Worm (Caenorhabditis elegans) whole organism, L2 larva: ENCODE data around the gene clh-5.

Experiments
- C34F6.9 ChIP-seq: fragments of 150-350 bp; optimal IDR thresholded peaks from 2 replicates; lab custom pipeline; 2014; ENCODE audit warnings: missing biosample characterization, missing genetic modification characterization
- F13H6.1 ChIP-seq: sonication (generic microtip); optimal IDR thresholded peaks from 2 replicates; lab custom pipeline; 2016; ENCODE audit warnings: missing genetic modification characterization, missing compliant biosample characterization
- R02D3.7 ChIP-seq: fragments of 150-350 bp; optimal IDR thresholded peaks from 2 replicates; lab custom pipeline; 2014; ENCODE audit warnings: missing biosample characterization, missing genetic modification characterization
- ZK546.5 ChIP-seq: sonication (generic microtip); optimal IDR thresholded peaks from 2 replicates; lab custom pipeline; 2017; ENCODE audit warnings: missing biosample characterization, missing genetic modification characterization
- ama-1 ChIP-seq: fragments of 150-350 bp; optimal IDR thresholded peaks from 2 replicates; lab custom pipeline; 2018; ENCODE audit warnings: inconsistent platforms
- blmp-1 ChIP-seq: sonication (generic microtip); optimal IDR thresholded peaks from 2 replicates; lab custom pipeline; 2017; ENCODE audit warnings: missing genetic modification characterization, mild to moderate bottlenecking, missing compliant biosample characterization, antibody characterized with exemption, moderate library complexity; ENCODE audit not compliant: insufficient read depth
- ceh-16 ChIP-seq: fragments of 150-350 bp; optimal IDR thresholded peaks from 2 replicates; lab custom pipeline; 2014; ENCODE audit warnings: missing biosample characterization, missing genetic modification characterization
- ceh-82 ChIP-seq: fragments of 150-350 bp; optimal IDR thresholded peaks from 2 replicates; lab custom pipeline; 2014; ENCODE audit warnings: missing biosample characterization, missing genetic modification characterization
- egl-27 ChIP-seq: sonication (generic microtip); optimal IDR thresholded peaks from 3 replicates; lab custom pipeline; 2017; ENCODE audit warnings: missing biosample characterization, missing genetic modification reagents, missing genetic modification characterization
- elt-1 ChIP-seq: fragments of 150-350 bp; optimal IDR thresholded peaks from 2 replicates; lab custom pipeline; 2014; ENCODE audit warnings: missing biosample characterization, missing genetic modification characterization
- fos-1 ChIP-seq: fragments of 150-350 bp; optimal IDR thresholded peaks from 2 replicates; lab custom pipeline; 2014; ENCODE audit warnings: missing biosample characterization, missing genetic modification characterization
- gmeb-1 ChIP-seq: fragments of 150-350 bp; optimal IDR thresholded peaks from 2 replicates; lab custom pipeline; 2014; ENCODE audit warnings: missing biosample characterization, missing genetic modification characterization
- lin-11 ChIP-seq: fragments of 150-350 bp; sonication (generic microtip); optimal IDR thresholded peaks from 2 replicates; lab custom pipeline; 2014; ENCODE audit warnings: missing biosample characterization, missing genetic modification characterization, inconsistent platforms, mixed read lengths
- lin-13 ChIP-seq: fragments of 150-350 bp; optimal IDR thresholded peaks from 2 replicates; lab custom pipeline; 2014; ENCODE audit warnings: missing biosample characterization, missing genetic modification reagents, missing genetic modification characterization
- lsy-2 ChIP-seq, 2 experiments: fragments of 150-350 bp in 1 of 2; sonication (generic microtip) in 1 of 2; optimal IDR thresholded peaks; 2 replicates each; lab custom pipeline; 2014 to 2017; ENCODE audit warnings: missing biosample characterization in 2 of 2, missing genetic modification characterization in 2 of 2
- mab-5 ChIP-seq: fragments of 150-350 bp; optimal IDR thresholded peaks from 2 replicates; lab custom pipeline; 2014; ENCODE audit warnings: missing biosample characterization, missing genetic modification characterization
- mbf-1 ChIP-seq: sonication (generic microtip); optimal IDR thresholded peaks from 2 replicates; lab custom pipeline; 2017; ENCODE audit warnings: missing biosample characterization, missing genetic modification characterization
- mdl-1 ChIP-seq, 2 experiments: fragments of 150-350 bp in 1 of 2; sonication (generic microtip) in 1 of 2; optimal IDR thresholded peaks; 2 replicates each; lab custom pipeline; 2017; ENCODE audit warnings: missing biosample characterization in 2 of 2, missing genetic modification characterization in 2 of 2
- nhr-11 ChIP-seq: fragments of 150-350 bp; optimal IDR thresholded peaks from 2 replicates; lab custom pipeline; 2014; ENCODE audit warnings: missing biosample characterization, missing genetic modification characterization
- nhr-12 ChIP-seq: fragments of 150-350 bp; optimal IDR thresholded peaks from 2 replicates; lab custom pipeline; 2014; ENCODE audit warnings: missing biosample characterization, missing genetic modification characterization
- nhr-129 ChIP-seq: fragments of 150-350 bp; optimal IDR thresholded peaks from 2 replicates; lab custom pipeline; 2014; ENCODE audit warnings: missing biosample characterization, missing genetic modification characterization
- nhr-21 ChIP-seq: fragments of 150-350 bp; optimal IDR thresholded peaks from 2 replicates; lab custom pipeline; 2014; ENCODE audit warnings: missing biosample characterization, missing genetic modification characterization
- nhr-23 ChIP-seq: fragments of 150-350 bp; optimal IDR thresholded peaks from 2 replicates; lab custom pipeline; 2014; ENCODE audit warnings: missing biosample characterization, missing genetic modification reagents, missing genetic modification characterization
- nhr-237 ChIP-seq: fragments of 150-350 bp; optimal IDR thresholded peaks from 2 replicates; lab custom pipeline; 2014; ENCODE audit warnings: missing biosample characterization, missing genetic modification characterization
- nhr-77 ChIP-seq: fragments of 150-350 bp; optimal IDR thresholded peaks from 2 replicates; lab custom pipeline; 2014; ENCODE audit warnings: missing biosample characterization, missing genetic modification characterization
- sem-4 ChIP-seq: fragments of 150-350 bp; optimal IDR thresholded peaks from 2 replicates; lab custom pipeline; 2014; ENCODE audit warnings: missing biosample characterization, missing genetic modification reagents, missing genetic modification characterization
- skn-1 ChIP-seq: sonication (generic microtip); optimal IDR thresholded peaks from 2 replicates; lab custom pipeline; 2017; ENCODE audit warnings: missing biosample characterization, missing genetic modification characterization
- sma-3 ChIP-seq: sonication (generic microtip); optimal IDR thresholded peaks from 2 replicates; lab custom pipeline; 2016; ENCODE audit warnings: missing genetic modification reagents, missing genetic modification characterization, missing compliant biosample characterization
- sma-9 ChIP-seq, 2 experiments: fragments of 150-350 bp in 1 of 2; sonication (generic microtip) in 1 of 2; optimal IDR thresholded peaks; 2 replicates each; lab custom pipeline; 2014 to 2016; ENCODE audit warnings: missing genetic modification characterization in 2 of 2, mild to moderate bottlenecking in 1 of 2, missing biosample characterization in 1 of 2, missing compliant biosample characterization in 1 of 2, missing genetic modification reagents in 1 of 2, moderate library complexity in 1 of 2
- snpc-4 ChIP-seq: fragments of 150-350 bp; optimal IDR thresholded peaks from 2 replicates; lab custom pipeline; 2014; ENCODE audit warnings: missing biosample characterization, missing genetic modification characterization
- unc-39 ChIP-seq: fragments of 150-350 bp; optimal IDR thresholded peaks from 2 replicates; lab custom pipeline; 2014; ENCODE audit warnings: missing biosample characterization, missing genetic modification characterization
- unc-55 ChIP-seq: fragments of 150-350 bp; sonication (generic microtip); optimal IDR thresholded peaks from 3 replicates; lab custom pipeline; 2014; ENCODE audit warnings: missing biosample characterization, missing genetic modification reagents, missing genetic modification characterization
- zag-1 ChIP-seq: fragments of 150-350 bp; optimal IDR thresholded peaks from 2 replicates; lab custom pipeline; 2014; ENCODE audit warnings: missing biosample characterization, missing genetic modification characterization
- ztf-1 ChIP-seq: fragments of 200-800 bp; sonication (Bioruptor generic); conservative IDR thresholded peaks from 2 replicates; pipeline ENCODE4 v1.3.6; 2022; ENCODE audit warnings: missing genetic modification characterization, missing compliant biosample characterization
- ztf-4 ChIP-seq: fragments of 150-350 bp; optimal IDR thresholded peaks from 2 replicates; lab custom pipeline; 2014; ENCODE audit warnings: missing biosample characterization, missing genetic modification characterization

The clh-5 gene

DNA sequence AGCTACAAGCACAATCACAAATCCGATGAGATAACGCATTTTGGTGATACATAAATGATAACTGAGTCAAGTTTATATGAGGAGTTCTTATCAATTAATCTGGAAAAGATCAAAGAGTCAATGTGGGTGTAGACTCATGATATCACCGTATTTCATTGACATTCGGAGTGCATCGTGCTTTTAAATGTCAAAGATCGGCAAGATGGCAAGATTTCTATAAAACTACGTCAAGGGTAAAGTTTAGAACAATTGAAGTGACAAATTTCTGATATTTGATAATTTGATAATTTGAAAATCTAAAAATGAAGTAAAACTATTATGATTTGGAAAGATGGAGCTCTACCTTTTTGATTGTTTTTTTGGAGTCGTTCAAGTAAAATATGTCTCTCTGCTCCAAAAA, 15.3 kb downstream of the clh-5 start, which contains the start of gene sysm-1:
sysm-1 (minus strand) TSS at position 101 of the 400 bp plus-strand sequence.
- no peak for TF ChIP-seq gmeb-1 (tag; lab: Kevin White, UChicago)
- no peak for TF ChIP-seq sma-3 (GFP tag; lab: Kevin White, UChicago)
- no peak for TF ChIP-seq R02D3.7 (tag; lab: Kevin White, UChicago)
- TF ChIP-seq unc-39 (tag; lab: Kevin White, UChicago): no peak
- TF ChIP-seq snpc-4 (tag; lab: Kevin White, UChicago): no peak
- TF ChIP-seq ztf-1 (GFP tag; lab: Robert Waterston, UW): no peak
- TF ChIP-seq unc-55 (GFP tag; lab: Kevin White, UChicago): no peak
- no peak for TF ChIP-seq fos-1 (tag; lab: Kevin White, UChicago)
- TF ChIP-seq nhr-23 (tag; lab: Kevin White, UChicago): no peak

DNA sequence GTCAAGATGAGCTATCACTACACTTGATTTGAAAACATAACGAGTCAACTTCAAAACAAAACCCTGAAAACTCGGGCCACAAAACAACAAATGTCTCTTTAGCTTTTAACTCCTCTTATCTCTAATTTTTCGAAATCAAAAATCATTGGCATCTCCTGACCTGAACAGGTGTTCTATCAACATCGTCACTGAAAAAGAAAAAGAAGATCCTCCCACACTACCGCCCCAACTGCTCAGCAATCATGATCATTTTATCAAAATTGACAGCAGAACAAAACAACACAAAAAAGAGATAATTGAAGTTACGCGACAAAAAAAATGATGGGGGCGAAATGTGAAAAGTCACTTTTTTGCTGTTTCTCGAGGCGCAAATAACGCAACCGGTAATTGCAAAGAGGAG, 20.1 kb downstream of the clh-5 start:
- TF ChIP-seq ceh-82: no peak
- TF ChIP-seq F13H6.1 (tag; lab: Kevin White, UChicago): peak; percentile 53
- TF ChIP-seq nhr-129: peak; percentile 15
- peak; percentile 42 for TF ChIP-seq C34F6.9 (tag; lab: Kevin White, UChicago)
- TF ChIP-seq, all 48 proteins: peak for 3

DNA sequence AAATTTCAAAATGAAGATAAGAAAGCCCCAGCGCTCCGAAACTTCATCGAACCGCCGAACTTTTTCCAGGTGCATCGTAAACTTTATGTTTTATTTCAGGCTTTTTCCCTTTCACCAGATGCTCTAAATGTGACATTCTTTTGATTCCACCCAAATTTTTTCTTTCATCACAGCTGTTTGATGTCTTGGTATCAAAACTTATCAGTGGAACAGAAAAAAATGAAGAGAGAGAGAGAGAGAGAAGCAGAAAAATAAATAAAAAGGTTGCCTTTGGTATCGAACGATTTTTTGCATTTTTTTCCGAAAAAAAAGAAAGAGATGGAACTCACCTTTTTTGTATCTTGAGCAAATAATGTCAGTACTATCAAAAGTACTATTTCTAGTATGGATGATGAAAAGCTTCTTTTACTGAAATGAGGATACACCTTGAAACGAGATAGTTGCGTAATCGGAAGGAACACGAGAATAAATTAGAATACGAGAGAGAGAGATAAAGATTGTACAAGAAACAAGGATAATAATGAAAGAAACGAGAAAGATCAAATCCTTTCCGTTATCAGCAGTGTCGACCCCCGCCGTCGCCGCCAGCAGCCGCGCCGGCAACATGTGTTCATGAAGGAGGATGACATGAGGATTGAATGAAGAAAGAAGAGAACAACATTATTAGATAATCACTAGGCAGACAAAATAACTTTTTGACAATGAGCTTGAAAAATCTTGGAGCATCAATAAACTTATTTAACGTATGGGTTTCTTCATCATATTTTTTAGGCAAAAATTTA, 22.1 kb downstream of the clh-5 start:
- TF ChIP-seq snpc-4 (tag; lab: Kevin White, UChicago) (no peak), nhr-237 (tag; lab: Kevin White, UChicago) (no peak), F13H6.1 (tag; lab: Kevin White, UChicago) (peak; percentile 3), lin-13 (GFP tag; lab: Kevin White, UChicago) (no peak), mdl-1 (tag; optimal IDR thresholded peaks at IDR 0.05; lab: Kevin White, UChicago) (no peak), mbf-1 (tag; lab: Kevin White, UChicago) (no peak), zag-1 (no peak), fos-1 (tag; lab: Kevin White, UChicago) (peak; percentile 37), sma-3 (GFP tag; lab: Kevin White, UChicago) (no peak), lsy-2 (tag; optimal IDR thresholded peaks at IDR 0.05; lab: Kevin White, UChicago) (peak in 1 of 2 experiments; percentile 5), mab-5 (tag; lab: Kevin White, UChicago) (no peak), ceh-16 (tag; lab: Kevin White, UChicago) (no peak), sma-9 (GFP tag; optimal IDR thresholded peaks at IDR 0.05; lab: Kevin White, UChicago) (peak; percentile 70), sma-9 (tag; optimal IDR thresholded peaks at IDR 0.05; lab: Kevin White, UChicago) (no peak), nhr-129 (no peak), ceh-82 (no peak), ZK546.5 (tag; lab: Kevin White, UChicago) (no peak), C34F6.9 (tag; lab: Kevin White, UChicago) (no peak), egl-27 (tag; lab: Kevin White, UChicago) (no peak), sem-4 (tag; lab: Kevin White, UChicago) (no peak)

DNA sequence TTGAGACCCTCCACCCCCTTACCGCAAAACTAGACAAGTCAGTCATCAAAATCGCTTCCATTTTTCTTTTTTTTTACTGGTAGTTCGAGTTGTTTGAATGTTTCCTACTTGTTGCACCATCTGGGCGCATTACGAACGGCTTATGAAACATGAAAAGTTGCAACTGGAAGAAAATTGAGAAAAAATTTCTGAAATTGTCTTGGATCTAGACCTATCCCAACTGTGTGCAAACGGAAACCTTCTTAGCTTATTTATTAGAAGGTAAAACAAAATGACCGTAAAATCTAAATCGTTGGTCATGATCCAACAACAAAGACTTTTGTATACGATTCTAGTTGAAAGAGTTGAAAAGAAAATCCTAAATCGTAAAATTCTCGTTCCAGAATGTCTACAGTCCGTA, 23.9 kb downstream of the clh-5 start:
- TF ChIP-seq lin-11 (no peak), ztf-4 (tag; lab: Kevin White, UChicago) (no peak), nhr-21 (no peak), snpc-4 (tag; lab: Kevin White, UChicago) (no peak), R02D3.7 (tag; lab: Kevin White, UChicago) (no peak), nhr-12 (tag; lab: Kevin White, UChicago) (no peak), skn-1 (tag; lab: Kevin White, UChicago) (no peak), ceh-16 (tag; lab: Kevin White, UChicago) (no peak), nhr-237 (tag; lab: Kevin White, UChicago) (no peak), blmp-1 (tag; lab: Kevin White, UChicago) (no peak), nhr-77 (tag; lab: Kevin White, UChicago) (no peak), elt-1 (tag; lab: Kevin White, UChicago) (no peak), sma-9 (GFP tag; optimal IDR thresholded peaks at IDR 0.05; lab: Kevin White, UChicago) (no peak), sma-9 (tag; optimal IDR thresholded peaks at IDR 0.05; lab: Kevin White, UChicago) (no peak), lin-13 (GFP tag; lab: Kevin White, UChicago) (no peak), unc-55 (GFP tag; lab: Kevin White, UChicago) (no peak), zag-1 (no peak), nhr-11 (tag; lab: Kevin White, UChicago) (no peak), ama-1 (lab: Kevin White, UChicago) (no peak)
